Worm (Caenorhabditis elegans) whole organism, L4 larva: Measurements from ENCODE around the gene nep-9.
A peak's percentile ranks its signal among the peaks of the same experiment; 100 is the strongest.

Experiments
- F37D6.2 ChIP-seq: sonication (generic microtip); optimal IDR thresholded peaks from 2 replicates; lab custom pipeline; 2016; ENCODE audit warnings: mild to moderate bottlenecking, missing genetic modification characterization, missing compliant biosample characterization
- F49E8.2 ChIP-seq: sonication (generic microtip); optimal IDR thresholded peaks from 2 replicates; lab custom pipeline; 2016; ENCODE audit warnings: missing compliant biosample characterization, mild to moderate bottlenecking, missing genetic modification characterization, borderline replicate concordance
- Y5F2A.4 ChIP-seq: fragments of 200-800 bp; sonication (Bioruptor generic); optimal IDR thresholded peaks from 2 replicates; lab custom pipeline; 2018; ENCODE audit warnings: mild to moderate bottlenecking, missing genetic modification characterization, missing compliant biosample characterization
- aha-1 ChIP-seq: fragments of 150-350 bp; peaks from one replicate; lab custom pipeline; 2014; ENCODE audit warnings: missing biosample characterization, missing genetic modification characterization
- aly-2 ChIP-seq: sonication (generic microtip); optimal IDR thresholded peaks from 2 replicates; lab custom pipeline; 2018; ENCODE audit warnings: missing biosample characterization, missing genetic modification characterization
- daf-12 ChIP-seq: fragments of 150-350 bp; optimal IDR thresholded peaks from 2 replicates; lab custom pipeline; 2014; ENCODE audit warnings: missing biosample characterization, missing genetic modification reagents, missing genetic modification characterization
- daf-8 ChIP-seq: fragments of 200-800 bp; sonication (Bioruptor generic); IDR thresholded peaks from 2 replicates; pipeline ENCODE4 v1.3.6; 2022; ENCODE audit warnings: missing genetic modification characterization, missing compliant biosample characterization
- dve-1 ChIP-seq: sonication (generic microtip); optimal IDR thresholded peaks from 2 replicates; lab custom pipeline; 2017; ENCODE audit warnings: antibody characterized with exemption, mild to moderate bottlenecking, missing genetic modification characterization, missing compliant biosample characterization; ENCODE audit not compliant: insufficient read depth
- lin-13 ChIP-seq: fragments of 150-350 bp; optimal IDR thresholded peaks from 2 replicates; lab custom pipeline; 2014; ENCODE audit warnings: missing biosample characterization, missing genetic modification reagents, missing genetic modification characterization
- nhr-111 ChIP-seq: fragments of 200-800 bp; sonication (Bioruptor generic); optimal IDR thresholded peaks from 2 replicates; lab custom pipeline; 2018; ENCODE audit warnings: mild to moderate bottlenecking, missing genetic modification characterization, missing compliant biosample characterization
- nhr-6 ChIP-seq: fragments of 150-350 bp; optimal IDR thresholded peaks from 2 replicates; lab custom pipeline; 2014; ENCODE audit warnings: missing biosample characterization, missing genetic modification characterization
- pha-4 ChIP-seq, 2 experiments: fragments of 150-350 bp in 1 of 2; fragments of 200-800 bp in 1 of 2; sonication (Bioruptor generic) in 1 of 2; IDR thresholded peaks in 1 of 2; optimal IDR thresholded peaks in 1 of 2; 2 replicates each; pipeline versions ENCODE4 v1.3.6 to Lab custom; 2014 to 2022; ENCODE audit warnings: missing genetic modification characterization in 2 of 2, missing genetic modification reagents in 2 of 2, missing biosample characterization in 1 of 2, missing compliant biosample characterization in 1 of 2
- unc-39 ChIP-seq: sonication (generic microtip); optimal IDR thresholded peaks from 2 replicates; lab custom pipeline; 2017; ENCODE audit warnings: missing biosample characterization, missing genetic modification characterization
- unc-62 ChIP-seq, 3 experiments: fragments of 150-350 bp in 1 of 3; sonication (generic microtip); optimal IDR thresholded peaks in 2 of 3; peaks in 1 of 3; 1 replicate in 1 of 3; 2 replicates in 2 of 3; lab custom pipeline; 2014 to 2017; ENCODE audit warnings: missing biosample characterization in 3 of 3, missing genetic modification characterization in 3 of 3, missing genetic modification reagents in 3 of 3, missing genotype in 1 of 3

ce11 chrII:3399212-3399611, at the start of gene nep-9:
- no peak for TF ChIP-seq daf-8 (GFP tag; lab: Robert Waterston, UW)
- TF ChIP-seq daf-12 (tag; lab: Kevin White, UChicago) = no peak
- TF ChIP-seq lin-13 (GFP tag; lab: Kevin White, UChicago) = no peak
- TF ChIP-seq F37D6.2 (tag; lab: Kevin White, UChicago) = no peak
- no peak for TF ChIP-seq nhr-111 (GFP tag; lab: Kevin White, UChicago)
- TF ChIP-seq F49E8.2 (tag; lab: Kevin White, UChicago) = no peak
- TF ChIP-seq unc-62 (GFP tag; optimal IDR thresholded peaks at IDR 0.05 in 1 of 2; lab: Kevin White, UChicago) = no peak
- TF ChIP-seq unc-62 (tag; optimal IDR thresholded peaks at IDR 0.05; lab: Kevin White, UChicago) = no peak
- no peak for TF ChIP-seq Y5F2A.4 (GFP tag; lab: Kevin White, UChicago)
- TF ChIP-seq unc-39 (tag; lab: Kevin White, UChicago) = no peak
- TF ChIP-seq nhr-6 = no peak
- TF ChIP-seq aly-2 = no peak
- peak; percentile 24 for TF ChIP-seq aha-1 (tag; lab: Kevin White, UChicago)
- no peak for TF ChIP-seq dve-1 (tag; lab: Kevin White, UChicago)
- TF ChIP-seq pha-4 (GFP tag; IDR thresholded peaks at IDR 0.05; lab: Robert Waterston, UW) = no peak
- no peak for TF ChIP-seq pha-4 (tag; optimal IDR thresholded peaks at IDR 0.05; lab: Kevin White, UChicago)
